Fruit fly (Drosophila melanogaster): ENCODE results near the gene CG32591.

dm6 chrX:14918750-14919247 lies 9.9 kb downstream of the CG32591 start, which contains the start of gene Eo:
- no peak for TF ChIP-seq woc (GFP tag; optimal IDR thresholded peaks at IDR 0.05)
- TF ChIP-seq N (GFP tag; optimal IDR thresholded peaks at IDR 0.05) = no peak
- TF ChIP-seq brk (GFP tag; optimal IDR thresholded peaks at IDR 0.05) = no peak
- no peak for TF ChIP-seq usp (GFP tag; optimal IDR thresholded peaks at IDR 0.05)
- peak; percentile 11 for TF ChIP-seq h (GFP tag; optimal IDR thresholded peaks at IDR 0.05)
- TF ChIP-seq pan (optimal IDR thresholded peaks at IDR 0.05) = no peak
- peak; percentile 11 for TF ChIP-seq rgr (GFP tag; optimal IDR thresholded peaks at IDR 0.05)

Data from whole organism, wandering third instar larva.